Worm (Caenorhabditis elegans): ENCODE data around the gene hsp-1.

ce11 chrIV:17277459-17278173, 1.1 kb upstream of the hsp-1 start:
- no peak for TF ChIP-seq eyg-1 (tag; optimal IDR thresholded peaks at IDR 0.05)
- TF ChIP-seq ama-1 (optimal IDR thresholded peaks at IDR 0.05), result no peak
- no peak for TF ChIP-seq lin-11 (tag; optimal IDR thresholded peaks at IDR 0.05)
- TF ChIP-seq tbx-2 (tag; optimal IDR thresholded peaks at IDR 0.05), result no peak
